Fruit fly (Drosophila melanogaster) whole organism, prepupa: ENCODE measurements around the gene CG32572.
A peak's percentile ranks its signal among the peaks of the same experiment; 100 is the strongest.

Experiments
- Blimp-1 ChIP-seq: fragments of 200-800 bp; sonication (Bioruptor generic); optimal IDR thresholded peaks from 3 replicates; lab custom pipeline; 2017; ENCODE audit warnings: missing biosample characterization, missing genetic modification characterization, mild to moderate bottlenecking, moderate library complexity, missing genetic modification reagents
- CG10669 ChIP-seq: fragments of 200-800 bp; sonication (Bioruptor generic); optimal IDR thresholded peaks from 3 replicates; lab custom pipeline; 2018; ENCODE audit warnings: missing biosample characterization, mild to moderate bottlenecking, missing genetic modification characterization, moderate library complexity
- CG11294 ChIP-seq: fragments of 200-800 bp; sonication (Bioruptor generic); IDR thresholded peaks from 2 replicates; pipeline ENCODE4 v1.3.6; 2022; ENCODE audit warnings: missing biosample characterization, missing genetic modification characterization
- CG11762 ChIP-seq: fragments of 200-800 bp; sonication (Bioruptor generic); optimal IDR thresholded peaks from 3 replicates; lab custom pipeline; 2016; ENCODE audit warnings: missing biosample characterization, missing genetic modification characterization; ENCODE audit not compliant: insufficient read depth
- CG11902 ChIP-seq: fragments of 200-800 bp; sonication (Bioruptor generic); optimal IDR thresholded peaks from 3 replicates; lab custom pipeline; 2016; ENCODE audit warnings: missing biosample characterization, missing genetic modification characterization
- CG15336 ChIP-seq: fragments of 200-800 bp; sonication (Bioruptor generic); IDR thresholded peaks from 2 replicates; pipeline ENCODE4 v1.3.6; 2022; ENCODE audit warnings: missing biosample characterization, missing genetic modification characterization
- CG16779 ChIP-seq: fragments of 200-800 bp; sonication (Bioruptor generic); optimal IDR thresholded peaks from 3 replicates; lab custom pipeline; 2017; ENCODE audit warnings: missing biosample characterization, mild to moderate bottlenecking, missing genetic modification characterization
- CG3032 ChIP-seq: fragments of 200-800 bp; optimal IDR thresholded peaks from 2 replicates; lab custom pipeline; 2019; ENCODE audit warnings: missing biosample characterization, mild to moderate bottlenecking, missing genetic modification characterization, moderate library complexity
- CG32006 ChIP-seq: fragments of 200-800 bp; sonication (Bioruptor generic); optimal IDR thresholded peaks from 3 replicates; lab custom pipeline; 2017; ENCODE audit warnings: missing biosample characterization, mild to moderate bottlenecking, missing genetic modification characterization
- CG3919 ChIP-seq: fragments of 200-800 bp; sonication (Bioruptor generic); optimal IDR thresholded peaks from 3 replicates; lab custom pipeline; 2016; ENCODE audit warnings: missing biosample characterization, missing genetic modification characterization
- CG6163 ChIP-seq: fragments of 200-800 bp; sonication (Bioruptor generic); IDR thresholded peaks from 3 replicates; pipeline ENCODE4 v1.3.6; 2022; ENCODE audit warnings: missing biosample characterization, missing genetic modification characterization
- CG6808 ChIP-seq: fragments of 200-800 bp; sonication (Bioruptor generic); optimal IDR thresholded peaks from 3 replicates; lab custom pipeline; 2017; ENCODE audit warnings: missing biosample characterization, missing genetic modification characterization, mild to moderate bottlenecking, moderate library complexity, missing genetic modification reagents
- CG7368 ChIP-seq: fragments of 200-800 bp; sonication (Bioruptor generic); optimal IDR thresholded peaks from 3 replicates; lab custom pipeline; 2016; ENCODE audit warnings: missing biosample characterization, missing genetic modification characterization
- CG8119 ChIP-seq: fragments of 200-800 bp; sonication (Bioruptor generic); IDR thresholded peaks from 3 replicates; pipeline ENCODE4 v1.3.6; 2022; ENCODE audit warnings: missing biosample characterization, missing genetic modification characterization
- CG8319 ChIP-seq: fragments of 200-800 bp; sonication (Bioruptor generic); optimal IDR thresholded peaks from 3 replicates; lab custom pipeline; 2016; ENCODE audit warnings: missing biosample characterization, missing genetic modification characterization
- CG8632 ChIP-seq: fragments of 200-800 bp; sonication (Bioruptor generic); optimal IDR thresholded peaks from 3 replicates; lab custom pipeline; 2016; ENCODE audit warnings: missing biosample characterization, missing genetic modification characterization
- Eip75B ChIP-seq: fragments of 200-800 bp; sonication (Bioruptor generic); optimal IDR thresholded peaks from 3 replicates; lab custom pipeline; 2016; ENCODE audit warnings: missing biosample characterization, missing genetic modification characterization
- Eip78C ChIP-seq: fragments of 200-800 bp; sonication (Bioruptor generic); peaks from one replicate; lab custom pipeline; 2016; ENCODE audit warnings: missing biosample characterization, missing genetic modification characterization
- Ets21C ChIP-seq: fragments of 200-800 bp; sonication (Bioruptor generic); optimal IDR thresholded peaks from 3 replicates; lab custom pipeline; 2016; ENCODE audit warnings: missing biosample characterization, missing genetic modification characterization
- Ets96B ChIP-seq: fragments of 200-800 bp; optimal IDR thresholded peaks from 2 replicates; lab custom pipeline; 2019; ENCODE audit warnings: missing biosample characterization, mild to moderate bottlenecking, missing genetic modification characterization, moderate library complexity
- Gug ChIP-seq: fragments of 200-800 bp; sonication (Bioruptor generic); IDR thresholded peaks from 2 replicates; pipeline ENCODE4 v1.3.6; 2022; ENCODE audit warnings: missing biosample characterization, missing genetic modification characterization
- Hr38 ChIP-seq: sonication (Bioruptor generic); optimal IDR thresholded peaks from 2 replicates; lab custom pipeline; 2016; ENCODE audit warnings: missing biosample characterization, missing genetic modification characterization
- Hr39 ChIP-seq: fragments of 200-800 bp; sonication (Bioruptor generic); optimal IDR thresholded peaks from 2 replicates; lab custom pipeline; 2016; ENCODE audit warnings: missing biosample characterization, missing genetic modification characterization
- Hr4 ChIP-seq: fragments of 200-800 bp; sonication (Bioruptor generic); optimal IDR thresholded peaks from 3 replicates; lab custom pipeline; 2016; ENCODE audit warnings: missing biosample characterization, missing genetic modification characterization
- Lpt ChIP-seq: fragments of 200-800 bp; sonication (Bioruptor generic); optimal IDR thresholded peaks from 3 replicates; lab custom pipeline; 2016; ENCODE audit warnings: missing biosample characterization, missing genetic modification characterization
- Met ChIP-seq: fragments of 200-800 bp; sonication (Bioruptor generic); optimal IDR thresholded peaks from 3 replicates; lab custom pipeline; 2016; ENCODE audit warnings: missing biosample characterization, missing genetic modification characterization
- OdsH ChIP-seq: fragments of 200-800 bp; sonication (Bioruptor generic); optimal IDR thresholded peaks from 3 replicates; lab custom pipeline; 2016; ENCODE audit warnings: missing biosample characterization, missing genetic modification characterization
- Smox ChIP-seq: fragments of 200-800 bp; sonication (Bioruptor generic); optimal IDR thresholded peaks from 3 replicates; lab custom pipeline; 2016; ENCODE audit warnings: missing biosample characterization, missing genetic modification characterization
- Sox102F ChIP-seq: fragments of 200-800 bp; sonication (Bioruptor generic); optimal IDR thresholded peaks from 2 replicates; lab custom pipeline; 2016; ENCODE audit warnings: missing biosample characterization, mild to moderate bottlenecking, missing genetic modification characterization
- Sox14 ChIP-seq: fragments of 200-800 bp; sonication (Bioruptor generic); optimal IDR thresholded peaks from 3 replicates; lab custom pipeline; 2016; ENCODE audit warnings: missing biosample characterization, missing genetic modification characterization
- Sox15 ChIP-seq: fragments of 200-800 bp; sonication (Bioruptor generic); optimal IDR thresholded peaks from 3 replicates; lab custom pipeline; 2016; ENCODE audit warnings: missing biosample characterization, missing genetic modification characterization
- acj6 ChIP-seq: fragments of 200-800 bp; sonication (Bioruptor generic); optimal IDR thresholded peaks from 3 replicates; lab custom pipeline; 2016; ENCODE audit warnings: missing biosample characterization, missing genetic modification characterization
- dac ChIP-seq: fragments of 200-800 bp; sonication (Bioruptor generic); optimal IDR thresholded peaks from 2 replicates; lab custom pipeline; 2017; ENCODE audit warnings: missing biosample characterization, mild to moderate bottlenecking, missing genetic modification characterization
- dsx ChIP-seq: fragments of 200-800 bp; optimal IDR thresholded peaks from 3 replicates; lab custom pipeline; 2019; ENCODE audit warnings: missing biosample characterization, mild to moderate bottlenecking, missing genetic modification characterization, moderate library complexity; ENCODE audit not compliant: poor library complexity, severe bottlenecking
- eg ChIP-seq: fragments of 200-800 bp; sonication (Bioruptor generic); IDR thresholded peaks from 3 replicates; pipeline ENCODE4 v1.3.6; 2022; ENCODE audit warnings: missing biosample characterization, missing genetic modification characterization
- esn ChIP-seq: fragments of 200-800 bp; sonication (Bioruptor generic); optimal IDR thresholded peaks from 2 replicates; lab custom pipeline; 2016; ENCODE audit warnings: missing biosample characterization, mild to moderate bottlenecking, missing genetic modification characterization, moderate library complexity
- fd59A ChIP-seq: fragments of 200-800 bp; sonication (Bioruptor generic); optimal IDR thresholded peaks from 2 replicates; lab custom pipeline; 2017; ENCODE audit warnings: missing biosample characterization, mild to moderate bottlenecking, missing genetic modification characterization, missing genetic modification reagents
- fd85E ChIP-seq: fragments of 200-800 bp; sonication (Bioruptor generic); optimal IDR thresholded peaks from 3 replicates; lab custom pipeline; 2016; ENCODE audit warnings: missing biosample characterization, missing genetic modification characterization
- lz ChIP-seq: fragments of 200-800 bp; sonication (Bioruptor generic); optimal IDR thresholded peaks from 3 replicates; lab custom pipeline; 2016; ENCODE audit warnings: missing biosample characterization, missing genetic modification characterization
- pdm3 ChIP-seq: fragments of 200-800 bp; sonication (Bioruptor generic); optimal IDR thresholded peaks from 3 replicates; lab custom pipeline; 2016; ENCODE audit warnings: missing biosample characterization, missing genetic modification characterization
- svp ChIP-seq: fragments of 200-800 bp; sonication (Bioruptor generic); peaks from one replicate; lab custom pipeline; 2016; ENCODE audit warnings: missing biosample characterization, missing genetic modification characterization
- topi ChIP-seq: fragments of 200-800 bp; sonication (Bioruptor generic); optimal IDR thresholded peaks from 3 replicates; lab custom pipeline; 2016; ENCODE audit warnings: missing biosample characterization, missing genetic modification characterization

Gene CG32572

DNA sequence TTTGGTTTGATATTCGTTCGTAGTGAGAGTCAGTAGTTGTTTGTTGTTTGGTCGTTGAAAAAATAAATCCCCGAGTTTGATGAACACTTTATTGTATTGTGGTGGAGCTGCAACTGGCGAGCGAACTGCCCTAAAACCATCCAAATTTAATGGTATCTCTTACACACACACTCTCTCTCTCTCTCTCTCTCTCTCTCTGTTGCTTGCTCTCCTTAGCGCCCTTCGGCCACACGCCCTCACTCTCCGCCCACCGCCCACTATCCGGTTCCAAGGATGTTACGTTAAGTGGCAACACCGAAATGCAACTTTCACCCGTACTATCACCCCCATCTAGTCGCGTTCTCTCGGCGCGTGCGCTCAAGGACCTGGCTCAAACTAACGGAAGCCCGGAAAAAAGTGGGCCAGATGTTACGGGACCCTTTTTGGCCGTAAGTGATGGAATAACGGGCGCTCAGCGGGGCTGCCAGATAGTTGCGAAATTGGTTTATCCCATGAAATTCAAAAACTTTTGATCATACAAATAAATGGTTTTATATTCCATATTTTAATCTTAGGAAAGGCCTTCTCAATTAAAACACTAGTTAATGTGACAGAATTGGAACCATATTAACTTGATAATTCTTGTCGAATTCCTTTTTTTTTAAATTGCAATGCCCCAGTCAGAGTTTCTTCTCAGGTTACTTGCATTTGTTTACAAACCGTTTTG lies 33.4 kb upstream of the CG32572 start:
- TF ChIP-seq Met (GFP tag; lab: Kevin White, UChicago) (no peak), Gug (GFP tag; lab: Robert Waterston, UW) (no peak), CG11294 (GFP tag; lab: Robert Waterston, UW) (no peak), esn (no peak), svp (GFP tag; lab: Kevin White, UChicago) (no peak), CG15336 (GFP tag; lab: Robert Waterston, UW) (no peak), dac (no peak), CG16779 (no peak), lz (GFP tag; lab: Kevin White, UChicago) (no peak), acj6 (no peak), CG8319 (GFP tag; lab: Kevin White, UChicago) (no peak)

- no peak for TF ChIP-seq CG3919 (GFP tag; lab: Kevin White, UChicago)
- no peak for TF ChIP-seq CG11902
- TF ChIP-seq CG11294 (GFP tag; lab: Robert Waterston, UW): no peak
- no peak for TF ChIP-seq CG32006 (GFP tag; lab: Kevin White, UChicago)
- no peak for TF ChIP-seq pdm3
- no peak for TF ChIP-seq CG8319 (GFP tag; lab: Kevin White, UChicago)
- TF ChIP-seq Sox15 (GFP tag; lab: Kevin White, UChicago): no peak
- TF ChIP-seq Met (GFP tag; lab: Kevin White, UChicago): no peak
- TF ChIP-seq Lpt (GFP tag; lab: Kevin White, UChicago): no peak
- TF ChIP-seq CG8632 (GFP tag; lab: Kevin White, UChicago): no peak
- TF ChIP-seq fd59A (GFP tag; lab: Kevin White, UChicago): no peak
- TF ChIP-seq Sox14: no peak
- TF ChIP-seq esn: no peak
- no peak for TF ChIP-seq fd85E
- TF ChIP-seq Hr39 (GFP tag; lab: Kevin White, UChicago): no peak
- no peak for TF ChIP-seq topi (GFP tag; lab: Kevin White, UChicago)
- no peak for TF ChIP-seq CG10669
- TF ChIP-seq Eip75B (GFP tag; lab: Kevin White, UChicago): no peak
These were observed 32.9 kb upstream of the CG32572 start for dm6 chrX:16688106-16688459.

DNA sequence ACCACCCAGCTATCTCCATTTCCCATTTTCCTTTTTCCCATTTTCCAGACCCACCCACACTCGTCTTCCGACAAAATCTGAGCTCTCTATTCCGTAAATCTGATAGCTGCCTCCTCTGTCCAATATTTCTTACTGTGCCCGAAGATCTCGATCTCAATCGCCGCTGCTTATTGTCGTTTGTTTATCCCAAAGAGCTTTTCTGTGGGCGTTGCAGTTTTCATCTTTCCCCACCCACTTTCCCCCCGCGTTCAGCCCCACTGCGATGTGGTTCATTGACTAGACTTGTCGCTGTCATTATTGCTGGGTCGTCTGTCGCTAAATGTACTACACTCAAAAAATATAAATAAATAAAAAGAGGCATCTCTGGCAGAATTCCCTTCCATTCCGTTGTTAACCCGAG lies 31.6 kb upstream of the CG32572 start:
- TF ChIP-seq OdsH (GFP tag; lab: Kevin White, UChicago) (no peak), Sox102F (GFP tag; lab: Kevin White, UChicago) (no peak), CG7368 (GFP tag; lab: Kevin White, UChicago) (no peak), CG32006 (GFP tag; lab: Kevin White, UChicago) (no peak), CG8632 (GFP tag; lab: Kevin White, UChicago) (no peak), dsx (no peak), pdm3 (no peak), Gug (GFP tag; lab: Robert Waterston, UW) (no peak), Hr38 (no peak), Blimp-1 (GFP tag; lab: Kevin White, UChicago) (no peak), acj6 (no peak), eg (GFP tag; lab: Robert Waterston, UW) (no peak), CG3032 (tag; lab: Kevin White, UChicago) (no peak), CG11762 (GFP tag; lab: Kevin White, UChicago) (no peak), Eip78C (no peak)

dm6 chrX:16689966-16690365 lies 31.0 kb upstream of the CG32572 start:
- TF ChIP-seq CG3032 (tag; lab: Kevin White, UChicago) (peak; percentile 5), Eip78C (peak; percentile 37), CG6808 (GFP tag; lab: Kevin White, UChicago) (no peak), lz (GFP tag; lab: Kevin White, UChicago) (no peak), Smox (no peak), Sox102F (GFP tag; lab: Kevin White, UChicago) (no peak), Ets21C (no peak), svp (GFP tag; lab: Kevin White, UChicago) (peak; percentile 9), Ets96B (tag; lab: Kevin White, UChicago) (peak; percentile 10), dsx (peak; percentile 30), Sox14 (no peak), Met (GFP tag; lab: Kevin White, UChicago) (no peak), dac (no peak), CG8119 (GFP tag; lab: Robert Waterston, UW) (peak; percentile 51; the same call in 1 of the 3 replicates), CG15336 (GFP tag; lab: Robert Waterston, UW) (no peak), Hr4 (GFP tag; lab: Kevin White, UChicago) (no peak), CG8319 (GFP tag; lab: Kevin White, UChicago) (no peak), CG6163 (GFP tag; lab: Robert Waterston, UW) (0 out of 3 replicates have a peak, but pooled peaks have one; percentile 6)
